Fruit fly (Drosophila melanogaster) whole organism, embryonic: Measurements from ENCODE around the gene Ucp4A.

Experiments used
- Abd-B ChIP-seq: fragments of 200-800 bp; sonication (Bioruptor generic); optimal IDR thresholded peaks from 2 replicates; lab custom pipeline; 2018; ENCODE audit warnings: missing biosample characterization, mild to moderate bottlenecking, missing genetic modification characterization, moderate library complexity
- Bteb2 ChIP-seq: fragments of 200-800 bp; sonication (Bioruptor generic); optimal IDR thresholded peaks from 2 replicates; lab custom pipeline; 2016; ENCODE audit warnings: missing biosample characterization, missing genetic modification characterization
- CG34376 ChIP-seq: fragments of 200-800 bp; sonication (Bioruptor generic); optimal IDR thresholded peaks from 2 replicates; lab custom pipeline; 2018; ENCODE audit warnings: missing biosample characterization, mild to moderate bottlenecking, missing genetic modification characterization
- Chrac-16 ChIP-seq: fragments of 200-800 bp; sonication (Bioruptor generic); optimal IDR thresholded peaks from 3 replicates; lab custom pipeline; 2016; ENCODE audit warnings: missing biosample characterization, missing genetic modification characterization
- Deaf1 ChIP-seq: fragments of 200-800 bp; optimal IDR thresholded peaks from 3 replicates; lab custom pipeline; 2019; ENCODE audit warnings: missing biosample characterization, mild to moderate bottlenecking, missing genetic modification characterization, moderate library complexity
- gfzf ChIP-seq: fragments of 200-800 bp; sonication (Bioruptor generic); optimal IDR thresholded peaks from 2 replicates; lab custom pipeline; 2016; ENCODE audit warnings: missing biosample characterization, mild to moderate bottlenecking, missing genetic modification characterization, moderate library complexity
- h ChIP-seq: fragments of >200 bp; optimal IDR thresholded peaks from 2 replicates; lab custom pipeline; 2017
- usp ChIP-seq: fragments of >200 bp; optimal IDR thresholded peaks from 2 replicates; lab custom pipeline; 2017; ENCODE audit warnings: missing biosample characterization, missing genetic modification characterization

dm6 chrX:17828298-17829033, 16.3 kb upstream of the Ucp4A start:
- no peak for TF ChIP-seq gfzf (GFP tag; lab: Kevin White, UChicago)
- no peak for TF ChIP-seq Deaf1 (tag; lab: Kevin White, UChicago)
- no peak for TF ChIP-seq h (lab: Kevin White, UChicago)
- no peak for TF ChIP-seq Abd-B
- no peak for TF ChIP-seq Bteb2
- TF ChIP-seq Chrac-16 (GFP tag; lab: Kevin White, UChicago) = no peak
- no peak for TF ChIP-seq usp (GFP tag; lab: Kevin White, UChicago)
- no peak for TF ChIP-seq CG34376 (GFP tag; lab: Kevin White, UChicago)
